Fruit fly (Drosophila melanogaster) S2 (cell line): Measurements from ENCODE around the gene CG14445.

Experiments
- CG8478 ChIP-seq: fragments of >200 bp; optimal IDR thresholded peaks from 2 replicates; lab custom pipeline; 2018
- CTCF ChIP-seq, 2 experiments: fragments of >200 bp; optimal IDR thresholded peaks; 2 replicates each; lab custom pipeline; 2018

- no peak for TF ChIP-seq CG8478 (lab: Kevin White, UChicago)
- no peak for TF ChIP-seq CTCF (optimal IDR thresholded peaks at IDR 0.05; lab: Kevin White, UChicago)
Measured at dm6 chrX:6219227-6219626, 17.9 kb upstream of the CG14445 start, which contains the start of gene Btnd.
